Fruit fly (Drosophila melanogaster) S2 (cell line): Measurements from ENCODE around the gene CG14322.

Experiments
- CG8478 ChIP-seq: fragments of >200 bp; optimal IDR thresholded peaks from 2 replicates; lab custom pipeline; 2018
- CTCF ChIP-seq, 2 experiments: fragments of >200 bp; optimal IDR thresholded peaks; 2 replicates each; lab custom pipeline; 2018

- TF ChIP-seq CTCF (optimal IDR thresholded peaks at IDR 0.05; lab: Kevin White, UChicago) = no peak
- no peak for TF ChIP-seq CG8478 (lab: Kevin White, UChicago)
Measured at dm6 chr3R:17611411-17611810, 36.1 kb upstream of the CG14322 start, which contains the start of gene Edg91.
